Fruit fly (Drosophila melanogaster) whole organism, pupa: ENCODE data around the gene CG15597.
A peak's percentile ranks its signal among the peaks of the same experiment; 100 is the strongest.

Source experiments
- CG10348 ChIP-seq: fragments of 200-800 bp; sonication (Bioruptor generic); IDR thresholded peaks from 2 replicates; pipeline ENCODE4 v1.3.6; 2022; ENCODE audit warnings: missing biosample characterization, missing genetic modification characterization
- CG12605 ChIP-seq: fragments of 200-800 bp; sonication (Bioruptor generic); IDR thresholded peaks from 2 replicates; pipeline ENCODE4 v1.3.6; 2022; ENCODE audit warnings: missing biosample characterization, missing genetic modification characterization
- CG13204 ChIP-seq: fragments of 200-800 bp; sonication (Bioruptor generic); optimal IDR thresholded peaks from 2 replicates; lab custom pipeline; 2018; ENCODE audit warnings: missing biosample characterization, mild to moderate bottlenecking, missing genetic modification characterization, moderate library complexity
- CG14655 ChIP-seq: fragments of 200-800 bp; sonication (Bioruptor generic); optimal IDR thresholded peaks from 3 replicates; lab custom pipeline; 2017; ENCODE audit warnings: mild to moderate bottlenecking, missing biosample characterization, missing genetic modification reagents, missing genetic modification characterization
- CG15710 ChIP-seq: fragments of 200-800 bp; sonication (Bioruptor generic); optimal IDR thresholded peaks from 2 replicates; lab custom pipeline; 2018; ENCODE audit warnings: missing biosample characterization, mild to moderate bottlenecking, missing genetic modification characterization, moderate library complexity
- CG17806 ChIP-seq: fragments of 200-800 bp; sonication (Bioruptor generic); optimal IDR thresholded peaks from 2 replicates; lab custom pipeline; 2018; ENCODE audit warnings: missing biosample characterization, mild to moderate bottlenecking, missing genetic modification characterization, moderate library complexity
- CG32121 ChIP-seq: fragments of 200-800 bp; sonication (Bioruptor generic); IDR thresholded peaks from 2 replicates; pipeline ENCODE4 v1.3.6; 2022; ENCODE audit warnings: missing biosample characterization, missing genetic modification characterization
- CG34367 ChIP-seq: fragments of 200-800 bp; sonication (Bioruptor generic); optimal IDR thresholded peaks from 2 replicates; lab custom pipeline; 2018; ENCODE audit warnings: missing biosample characterization, mild to moderate bottlenecking, missing genetic modification characterization
- CG4496 ChIP-seq: fragments of 200-800 bp; sonication (Bioruptor generic); IDR thresholded peaks from 3 replicates; pipeline ENCODE4 v1.3.6; 2022; ENCODE audit warnings: missing biosample characterization, missing genetic modification characterization
- CG8159 ChIP-seq: fragments of 200-800 bp; sonication (Bioruptor generic); optimal IDR thresholded peaks from 3 replicates; lab custom pipeline; 2018; ENCODE audit warnings: missing biosample characterization, mild to moderate bottlenecking, missing genetic modification characterization, moderate library complexity
- CG9948 ChIP-seq: fragments of 200-800 bp; sonication (Bioruptor generic); optimal IDR thresholded peaks from 2 replicates; lab custom pipeline; 2018; ENCODE audit warnings: missing biosample characterization, mild to moderate bottlenecking, missing genetic modification characterization, moderate library complexity
- D1 ChIP-seq: fragments of 200-800 bp; sonication (Bioruptor generic); optimal IDR thresholded peaks from 2 replicates; lab custom pipeline; 2018; ENCODE audit warnings: missing biosample characterization, mild to moderate bottlenecking, missing genetic modification characterization, moderate library complexity
- EcR ChIP-seq: fragments of 200-800 bp; sonication (Bioruptor generic); optimal IDR thresholded peaks from 3 replicates; lab custom pipeline; 2019; ENCODE audit warnings: missing biosample characterization, missing genetic modification characterization, mild to moderate bottlenecking, moderate library complexity, missing genetic modification reagents
- Ets98B ChIP-seq: fragments of 200-800 bp; sonication (Bioruptor generic); IDR thresholded peaks from 2 replicates; pipeline ENCODE4 v1.3.6; 2022; ENCODE audit warnings: missing biosample characterization, missing genetic modification characterization
- Pif1A ChIP-seq: fragments of 200-800 bp; sonication (Bioruptor generic); optimal IDR thresholded peaks from 3 replicates; lab custom pipeline; 2016; ENCODE audit warnings: missing biosample characterization, missing genetic modification characterization
- Pif1B ChIP-seq: fragments of 200-800 bp; sonication (Bioruptor generic); optimal IDR thresholded peaks from 3 replicates; lab custom pipeline; 2016; ENCODE audit warnings: missing biosample characterization, missing genetic modification characterization
- Snoo ChIP-seq: fragments of 200-800 bp; sonication (Bioruptor generic); optimal IDR thresholded peaks from 3 replicates; lab custom pipeline; 2017; ENCODE audit warnings: missing biosample characterization, mild to moderate bottlenecking, missing genetic modification characterization, inconsistent platforms
- fd96Ca ChIP-seq: fragments of 200-800 bp; sonication (Bioruptor generic); IDR thresholded peaks from 3 replicates; pipeline ENCODE4 v1.3.6; 2022; ENCODE audit warnings: missing biosample characterization, missing genetic modification characterization
- gl ChIP-seq: fragments of 200-800 bp; sonication (Bioruptor generic); optimal IDR thresholded peaks from 2 replicates; lab custom pipeline; 2018; ENCODE audit warnings: missing biosample characterization, mild to moderate bottlenecking, missing genetic modification characterization
- rn ChIP-seq: fragments of 200-800 bp; sonication (Bioruptor generic); IDR thresholded peaks from 2 replicates; pipeline ENCODE4 v1.3.6; 2022; ENCODE audit warnings: missing biosample characterization, missing genetic modification characterization

Gene CG15597

dm6 chr3R:6265890-6266289 lies 19.1 kb downstream of the CG15597 start, which contains the start of gene Osi10b:
Gene Osi10b (plus strand): TSS chr3R:6266190.
- TF ChIP-seq Pif1B (GFP tag; lab: Kevin White, UChicago): no peak
- no peak for TF ChIP-seq CG14655 (GFP tag; lab: Kevin White, UChicago)
- no peak for TF ChIP-seq CG9948 (tag; lab: Kevin White, UChicago)
- TF ChIP-seq D1 (tag; lab: Kevin White, UChicago): no peak
- TF ChIP-seq CG32121 (GFP tag; lab: Robert Waterston, UW): no peak
- no peak for TF ChIP-seq CG13204 (GFP tag; lab: Kevin White, UChicago)
- TF ChIP-seq Ets98B: no peak
- TF ChIP-seq Pif1A (GFP tag; lab: Kevin White, UChicago): no peak
- no peak for TF ChIP-seq CG34367
- TF ChIP-seq EcR (GFP tag; lab: Kevin White, UChicago): no peak
- TF ChIP-seq CG17806 (tag; lab: Kevin White, UChicago): no peak
- TF ChIP-seq fd96Ca (GFP tag; lab: Robert Waterston, UW): no peak
- TF ChIP-seq CG4496 (GFP tag; lab: Robert Waterston, UW): no peak
- TF ChIP-seq CG15710: no peak

dm6 chr3R:6263658-6264057 lies 21.3 kb downstream of the CG15597 start, which contains the start of gene Osi10a:
Gene Osi10a (plus strand): TSS chr3R:6263958.
- no peak for TF ChIP-seq Pif1A (GFP tag; lab: Kevin White, UChicago)
- TF ChIP-seq CG34367: no peak
- TF ChIP-seq D1 (tag; lab: Kevin White, UChicago): no peak

- peak; percentile 71; the same call in 2 of the 3 replicates for TF ChIP-seq CG4496 (GFP tag; lab: Robert Waterston, UW)
- no peak for TF ChIP-seq Pif1A (GFP tag; lab: Kevin White, UChicago)
- no peak for TF ChIP-seq CG15710
- peak; percentile 14; the same call in 1 of the 2 replicates for TF ChIP-seq Ets98B
- TF ChIP-seq CG13204 (GFP tag; lab: Kevin White, UChicago): peak; percentile 86
Observed at dm6 chr3R:6259837-6260236, 25.2 kb downstream of the CG15597 start, which contains the start of gene Osi9. Gene Osi9 (plus strand): TSS chr3R:6260211.

- TF ChIP-seq rn (GFP tag; lab: Robert Waterston, UW) (no peak), CG4496 (GFP tag; lab: Robert Waterston, UW) (no peak)
Observed at dm6 chr3R:6254875-6255274, 30.1 kb downstream of the CG15597 start, which contains the start of gene Osi8. Gene Osi8 (plus strand): TSS chr3R:6255175.

dm6 chr3R:6254438-6254837 lies 30.6 kb downstream of the CG15597 start:
- TF ChIP-seq CG10348 (GFP tag; lab: Robert Waterston, UW): no peak
- no peak for TF ChIP-seq Ets98B
- 0 out of 3 replicates have a peak, but pooled peaks have one; percentile 13 for TF ChIP-seq CG4496 (GFP tag; lab: Robert Waterston, UW)
- no peak for TF ChIP-seq EcR (GFP tag; lab: Kevin White, UChicago)
- no peak for TF ChIP-seq CG9948 (tag; lab: Kevin White, UChicago)
- TF ChIP-seq CG14655 (GFP tag; lab: Kevin White, UChicago): no peak
- TF ChIP-seq, all 21 proteins: peak for 1

dm6 chr3R:6252809-6253208 lies 32.2 kb downstream of the CG15597 start:
- no peak for TF ChIP-seq Pif1B (GFP tag; lab: Kevin White, UChicago)
- no peak for TF ChIP-seq EcR (GFP tag; lab: Kevin White, UChicago)
- TF ChIP-seq rn (GFP tag; lab: Robert Waterston, UW): no peak
- TF ChIP-seq CG17806 (tag; lab: Kevin White, UChicago): no peak
- no peak for TF ChIP-seq fd96Ca (GFP tag; lab: Robert Waterston, UW)
- no peak for TF ChIP-seq CG12605 (GFP tag; lab: Robert Waterston, UW)
- peak; percentile 32 for TF ChIP-seq Snoo (tag; lab: Kevin White, UChicago)
- no peak for TF ChIP-seq CG4496 (GFP tag; lab: Robert Waterston, UW)
- TF ChIP-seq CG13204 (GFP tag; lab: Kevin White, UChicago): peak; percentile 14
- TF ChIP-seq Pif1A (GFP tag; lab: Kevin White, UChicago): no peak
- TF ChIP-seq CG9948 (tag; lab: Kevin White, UChicago): no peak
- no peak for TF ChIP-seq gl (tag; lab: Kevin White, UChicago)

dm6 chr3R:6248694-6249093 lies 36.3 kb downstream of the CG15597 start, which contains the start of gene Osi7:
Gene Osi7 (plus strand): TSS chr3R:6248994.
- no peak for TF ChIP-seq CG10348 (GFP tag; lab: Robert Waterston, UW)
- TF ChIP-seq CG13204 (GFP tag; lab: Kevin White, UChicago): peak; percentile 35

dm6 chr3R:6244986-6245385 lies 40.0 kb downstream of the CG15597 start:
- TF ChIP-seq fd96Ca (GFP tag; lab: Robert Waterston, UW): no peak
- no peak for TF ChIP-seq CG8159 (tag; lab: Kevin White, UChicago)
- no peak for TF ChIP-seq CG9948 (tag; lab: Kevin White, UChicago)
- no peak for TF ChIP-seq Ets98B
- no peak for TF ChIP-seq CG34367
- TF ChIP-seq D1 (tag; lab: Kevin White, UChicago): no peak
- no peak for TF ChIP-seq gl (tag; lab: Kevin White, UChicago)
- no peak for TF ChIP-seq CG17806 (tag; lab: Kevin White, UChicago)
- no peak for TF ChIP-seq CG13204 (GFP tag; lab: Kevin White, UChicago)
- no peak for TF ChIP-seq CG32121 (GFP tag; lab: Robert Waterston, UW)
- TF ChIP-seq CG14655 (GFP tag; lab: Kevin White, UChicago): no peak
- no peak for TF ChIP-seq Pif1A (GFP tag; lab: Kevin White, UChicago)
